Worm (Caenorhabditis elegans) whole organism, L3 larva: ENCODE results near the gene ttbk-3.

Experiments used
- ceh-82 ChIP-seq: fragments of 150-350 bp; optimal IDR thresholded peaks from 2 replicates; lab custom pipeline; 2014; ENCODE audit warnings: missing biosample characterization, missing genetic modification characterization
- fkh-10 ChIP-seq: sonication (generic microtip); optimal IDR thresholded peaks from 2 replicates; lab custom pipeline; 2017; ENCODE audit warnings: missing biosample characterization, missing genetic modification reagents, missing genetic modification characterization
- lin-39 ChIP-seq: fragments of 150-350 bp; optimal IDR thresholded peaks from 2 replicates; lab custom pipeline; 2018; ENCODE audit warnings: missing biosample characterization, missing genetic modification reagents, missing genetic modification characterization
- nfya-1 ChIP-seq: sonication (generic microtip); optimal IDR thresholded peaks from 2 replicates; lab custom pipeline; 2017; ENCODE audit warnings: missing genetic modification characterization, mild to moderate bottlenecking, missing compliant biosample characterization, antibody characterized with exemption, moderate library complexity; ENCODE audit not compliant: insufficient read depth
- nhr-11 ChIP-seq: fragments of 150-350 bp; optimal IDR thresholded peaks from 2 replicates; lab custom pipeline; 2014; ENCODE audit warnings: missing biosample characterization, missing genetic modification characterization
- nhr-67 ChIP-seq: fragments of 150-350 bp; optimal IDR thresholded peaks from 2 replicates; lab custom pipeline; 2014; ENCODE audit warnings: missing biosample characterization, missing genetic modification characterization
- nhr-76 ChIP-seq: fragments of 150-350 bp; sonication (generic microtip); optimal IDR thresholded peaks from 5 replicates; lab custom pipeline; 2014; ENCODE audit warnings: missing biosample characterization, missing genetic modification characterization
- nhr-77 ChIP-seq: fragments of 150-350 bp; optimal IDR thresholded peaks from 2 replicates; lab custom pipeline; 2014; ENCODE audit warnings: missing biosample characterization, missing genetic modification characterization
- pqm-1 ChIP-seq: fragments of 150-350 bp; optimal IDR thresholded peaks from 2 replicates; lab custom pipeline; 2017; ENCODE audit warnings: missing biosample characterization, missing genetic modification characterization, inconsistent platforms
- sea-2 ChIP-seq: fragments of 150-350 bp; sonication (generic microtip); optimal IDR thresholded peaks from 4 replicates; lab custom pipeline; 2014; ENCODE audit warnings: missing biosample characterization, missing genetic modification reagents, missing genetic modification characterization
- unc-62 ChIP-seq: fragments of 150-350 bp; sonication (generic microtip); optimal IDR thresholded peaks from 4 replicates; lab custom pipeline; 2014; ENCODE audit warnings: missing biosample characterization, missing genetic modification reagents, missing genetic modification characterization

DNA sequence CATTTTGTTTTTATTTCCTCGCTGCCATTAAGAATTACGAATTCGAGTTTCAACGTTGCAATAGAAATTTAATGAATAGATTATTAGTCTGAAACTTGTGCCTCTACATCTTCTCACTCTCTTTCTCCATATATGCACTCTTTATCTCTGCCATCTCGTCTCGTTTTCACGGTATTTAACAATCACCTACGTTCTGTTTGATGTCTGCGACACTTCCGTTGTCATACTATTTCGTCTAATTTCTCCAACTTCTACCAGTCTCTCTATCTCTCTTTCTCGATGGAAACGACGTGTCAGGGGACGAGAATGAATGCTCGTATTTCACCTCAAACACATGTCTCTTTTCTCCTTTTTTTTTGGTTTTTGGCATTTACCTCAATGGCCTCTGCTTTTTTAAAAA lies 15.9 kb downstream of the ttbk-3 start:
- TF ChIP-seq unc-62 (no peak), nhr-77 (no peak), nhr-67 (no peak), nhr-76 (no peak), pqm-1 (tag; lab: Kevin White, UChicago) (peak; percentile 59), fkh-10 (GFP tag; lab: Kevin White, UChicago) (no peak), nfya-1 (tag; lab: Kevin White, UChicago) (peak; percentile 67), lin-39 (tag; lab: Kevin White, UChicago) (no peak), sea-2 (GFP tag; lab: Kevin White, UChicago) (no peak), ceh-82 (tag; lab: Kevin White, UChicago) (no peak), nhr-11 (tag; lab: Kevin White, UChicago) (no peak)
